Fruit fly (Drosophila melanogaster): ENCODE results near the gene Smyd5.
A peak's percentile ranks its signal among the peaks of the same experiment; 100 is the strongest.

Smyd5 gene

DNA sequence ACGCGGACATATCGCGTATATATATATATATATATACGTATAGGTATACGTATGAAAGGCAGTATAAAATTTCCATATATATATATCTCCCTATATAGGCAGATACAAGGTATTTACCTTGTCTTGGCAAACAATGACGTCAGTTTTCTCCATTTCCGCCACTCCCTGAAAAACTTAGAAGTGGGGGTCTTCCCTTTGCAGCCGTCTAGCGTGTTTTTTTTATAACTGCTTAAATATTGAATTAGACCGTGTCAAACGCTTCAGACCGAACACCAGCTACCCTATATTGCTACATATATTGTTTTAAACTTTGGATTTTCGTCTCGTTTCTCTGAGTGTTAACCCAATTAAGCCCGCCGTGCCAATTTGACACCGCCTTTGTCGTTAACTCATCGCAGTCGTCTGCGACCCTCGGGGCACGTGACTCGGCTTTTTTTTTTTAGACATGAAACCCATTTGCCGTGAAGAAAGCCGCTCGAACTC, 41.9 kb downstream of the Smyd5 start (continued):
- TF ChIP-seq CG6689 (GFP tag; IDR thresholded peaks at IDR 0.05), result 0 out of 2 replicates have a peak, but pooled peaks have one; percentile 8
- TF ChIP-seq gcm2 (GFP tag; optimal IDR thresholded peaks at IDR 0.05), result no peak
- TF ChIP-seq al (GFP tag; IDR thresholded peaks at IDR 0.05), result peak; percentile 41
- no peak for TF ChIP-seq CG7372 (GFP tag; IDR thresholded peaks at IDR 0.05)
- TF ChIP-seq so (GFP tag; IDR thresholded peaks at IDR 0.05), result no peak
- TF ChIP-seq gro (GFP tag; optimal IDR thresholded peaks at IDR 0.05), result no peak
- 0 out of 3 replicates have a peak, but pooled peaks have one; percentile 35 for TF ChIP-seq CG11695 (GFP tag; IDR thresholded peaks at IDR 0.05)
- peak; percentile 57 for TF ChIP-seq CG12071 (GFP tag; optimal IDR thresholded peaks at IDR 0.05)
- no peak for TF ChIP-seq D (optimal IDR thresholded peaks at IDR 0.05)
- peak; percentile 17 for TF ChIP-seq D (GFP tag; optimal IDR thresholded peaks at IDR 0.05)
- TF ChIP-seq Fer1 (GFP tag; optimal IDR thresholded peaks at IDR 0.05), result peak; percentile 36
- TF ChIP-seq Stat92E (GFP tag; optimal IDR thresholded peaks at IDR 0.05), result no peak
- TF ChIP-seq zfh2 (GFP tag; optimal IDR thresholded peaks at IDR 0.05), result no peak
- TF ChIP-seq nmo (GFP tag; optimal IDR thresholded peaks at IDR 0.05), result peak; percentile 26
- peak; percentile 20 for TF ChIP-seq Ets65A (GFP tag)
- no peak for TF ChIP-seq maf-S (GFP tag; optimal IDR thresholded peaks at IDR 0.05)
- TF ChIP-seq Rfx (GFP tag; IDR thresholded peaks at IDR 0.05), result peak; percentile 60
- no peak for TF ChIP-seq Deaf1 (tag; optimal IDR thresholded peaks at IDR 0.05)
- TF ChIP-seq CG2712 (tag; optimal IDR thresholded peaks at IDR 0.05), result no peak
- no peak for TF ChIP-seq tx (GFP tag; optimal IDR thresholded peaks at IDR 0.05)
- TF ChIP-seq inv (GFP tag; IDR thresholded peaks at IDR 0.05; ENCODE audit: partially characterized antibody), result no peak
- no peak for TF ChIP-seq Ravus (GFP tag; IDR thresholded peaks at IDR 0.05)
- no peak for TF ChIP-seq Hr39 (optimal IDR thresholded peaks at IDR 0.05)
- TF ChIP-seq ken (GFP tag; IDR thresholded peaks at IDR 0.05), result no peak
- no peak for TF ChIP-seq ap (GFP tag; IDR thresholded peaks at IDR 0.05)
- TF ChIP-seq p53 (GFP tag; optimal IDR thresholded peaks at IDR 0.05), result no peak
- no peak for TF ChIP-seq HLH54F (GFP tag; optimal IDR thresholded peaks at IDR 0.05)
- peak; percentile 35 for TF ChIP-seq Sox100B (GFP tag; optimal IDR thresholded peaks at IDR 0.05)
- TF ChIP-seq CG1529 (GFP tag; optimal IDR thresholded peaks at IDR 0.05), result no peak
- no peak; the same call in 1 of the 2 replicates for TF ChIP-seq chm (GFP tag; IDR thresholded peaks at IDR 0.05)
- TF ChIP-seq gsb (GFP tag; IDR thresholded peaks at IDR 0.05), result no peak
- no peak for TF ChIP-seq cg (GFP tag; optimal IDR thresholded peaks at IDR 0.05)
- peak; percentile 11 for TF ChIP-seq CG15514 (GFP tag; optimal IDR thresholded peaks at IDR 0.05)
- no peak for TF ChIP-seq chn (GFP tag; optimal IDR thresholded peaks at IDR 0.05)
- no peak for TF ChIP-seq croc (GFP tag; conservative IDR thresholded peaks at IDR 0.05)
- TF ChIP-seq Sry-β (GFP tag; optimal IDR thresholded peaks at IDR 0.05), result no peak
- peak; percentile 22; the same call in 1 of the 2 replicates for TF ChIP-seq CG14014 (GFP tag; IDR thresholded peaks at IDR 0.05)
- no peak for TF ChIP-seq pho (GFP tag; optimal IDR thresholded peaks at IDR 0.05)
- no peak for TF ChIP-seq CG11456 (GFP tag; IDR thresholded peaks at IDR 0.05)
- TF ChIP-seq CG1024 (GFP tag; IDR thresholded peaks at IDR 0.05), result no peak
- peak; percentile 50; the same call in 1 of the 3 replicates for TF ChIP-seq HLH4C (GFP tag; IDR thresholded peaks at IDR 0.05; ENCODE audit: partially characterized antibody)
- TF ChIP-seq CG2116 (GFP tag; optimal IDR thresholded peaks at IDR 0.05), result peak; percentile 8
- TF ChIP-seq CG9609 (GFP tag; optimal IDR thresholded peaks at IDR 0.05), result no peak
- TF ChIP-seq CG1603 (tag; optimal IDR thresholded peaks at IDR 0.05), result no peak
- TF ChIP-seq Ets97D (GFP tag; optimal IDR thresholded peaks at IDR 0.05), result no peak
- TF ChIP-seq lab (GFP tag; optimal IDR thresholded peaks at IDR 0.05), result peak; percentile 77
- peak; percentile 35; the same call in 1 of the 2 replicates for TF ChIP-seq sisA (GFP tag; IDR thresholded peaks at IDR 0.05)
- TF ChIP-seq Hsf (GFP tag; optimal IDR thresholded peaks at IDR 0.05), result no peak
- TF ChIP-seq CG11085 (GFP tag; IDR thresholded peaks at IDR 0.05), result no peak
- TF ChIP-seq CG14050 (GFP tag; IDR thresholded peaks at IDR 0.05), result no peak
- no peak for TF ChIP-seq bab2 (GFP tag; optimal IDR thresholded peaks at IDR 0.05)
- peak; percentile 50; the same call in 1 of the 2 replicates for TF ChIP-seq CG31441 (GFP tag; IDR thresholded peaks at IDR 0.05)
